Worm (Caenorhabditis elegans): Measurements from ENCODE around the gene gst-6.
A peak's percentile ranks its signal among the peaks of the same experiment; 100 is the strongest.

gst-6 gene

ce11 chrII:4904277-4904676 lies 24.6 kb downstream of the gst-6 start (continued):
- TF ChIP-seq ceh-88 (GFP tag; IDR thresholded peaks at IDR 0.05) (no peak), nhr-85 (tag) (no peak), elt-2 (tag; optimal IDR thresholded peaks at IDR 0.05) (peak; percentile 23), fkh-10 (GFP tag; optimal IDR thresholded peaks at IDR 0.05) (peak; percentile 23), snu-23 (GFP tag; optimal IDR thresholded peaks at IDR 0.05) (peak; percentile 77)

ce11 chrII:4904778-4905177 lies 25.1 kb downstream of the gst-6 start, which contains the start of gene btbd-10:
btbd-10 (plus strand) TSS chrII:4905008.
- TF ChIP-seq nhr-20 (tag; optimal IDR thresholded peaks at IDR 0.05) (no peak), elt-2 (tag; optimal IDR thresholded peaks at IDR 0.05) (no peak), nhr-12 (tag; optimal IDR thresholded peaks at IDR 0.05) (no peak), ets-5 (GFP tag; IDR thresholded peaks at IDR 0.05) (no peak), lsy-2 (tag; optimal IDR thresholded peaks at IDR 0.05) (no peak), irx-1 (tag; optimal IDR thresholded peaks at IDR 0.05) (no peak), alr-1 (tag; optimal IDR thresholded peaks at IDR 0.05; ENCODE audit: borderline replicate concordance) (no peak), unc-86 (tag; optimal IDR thresholded peaks at IDR 0.05) (no peak), hpl-2 (GFP tag; optimal IDR thresholded peaks at IDR 0.05) (no peak), ces-1 (GFP tag; optimal IDR thresholded peaks at IDR 0.05) (no peak), nhr-19 (GFP tag; conservative IDR thresholded peaks at IDR 0.05) (no peak), nhr-90 (tag; optimal IDR thresholded peaks at IDR 0.05; ENCODE audit: poor library complexity) (no peak), fkh-4 (tag; optimal IDR thresholded peaks at IDR 0.05; ENCODE audit: borderline replicate concordance) (no peak), efl-3 (GFP tag; optimal IDR thresholded peaks at IDR 0.05) (no peak), tlp-1 (tag; optimal IDR thresholded peaks at IDR 0.05) (no peak), rnt-1 (tag; optimal IDR thresholded peaks at IDR 0.05) (no peak), ceh-8 (GFP tag; optimal IDR thresholded peaks at IDR 0.05) (no peak)

- TF ChIP-seq nhr-85 (tag) (no peak), ceh-8 (GFP tag; optimal IDR thresholded peaks at IDR 0.05) (no peak), tlp-1 (tag; optimal IDR thresholded peaks at IDR 0.05) (no peak), ces-1 (GFP tag; optimal IDR thresholded peaks at IDR 0.05) (no peak), zip-4 (GFP tag; optimal IDR thresholded peaks at IDR 0.05) (no peak), ceh-82 (tag; optimal IDR thresholded peaks at IDR 0.05) (no peak), pax-3 (tag; optimal IDR thresholded peaks at IDR 0.05) (no peak), snpc-4 (tag; optimal IDR thresholded peaks at IDR 0.05) (no peak), nhr-90 (tag; optimal IDR thresholded peaks at IDR 0.05; ENCODE audit: poor library complexity) (no peak), ceh-63 (GFP tag; optimal IDR thresholded peaks at IDR 0.05) (no peak), egl-13 (tag; optimal IDR thresholded peaks at IDR 0.05) (no peak)
Measured at ce11 chrII:4905331-4905730, 25.6 kb downstream of the gst-6 start.

DNA sequence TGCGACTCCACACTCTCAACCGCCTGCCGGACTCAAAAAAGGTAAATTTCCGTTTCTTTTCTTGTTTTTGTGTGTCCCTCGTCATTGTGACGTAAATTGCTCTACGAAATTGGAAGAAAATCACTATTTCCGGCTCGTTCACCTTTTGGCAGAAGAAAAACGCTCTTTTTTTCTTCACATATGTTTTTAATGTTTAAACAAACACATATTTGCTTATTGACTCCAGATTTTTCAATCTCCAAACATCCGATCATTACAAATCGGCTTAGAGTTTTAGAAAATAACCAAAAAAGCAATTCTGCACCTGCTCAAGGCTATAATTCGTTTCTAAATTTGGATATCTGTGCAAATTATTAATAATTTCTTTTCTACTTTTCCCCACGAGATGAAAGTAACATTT lies 26.2 kb downstream of the gst-6 start:
- peak; percentile 77 for TF ChIP-seq fkh-4 (tag; optimal IDR thresholded peaks at IDR 0.05; ENCODE audit: borderline replicate concordance)
- TF ChIP-seq unc-30 (tag; optimal IDR thresholded peaks at IDR 0.05): no peak
- TF ChIP-seq mab-9 (GFP tag; IDR thresholded peaks at IDR 0.05): no peak
- no peak for TF ChIP-seq snpc-4 (tag; optimal IDR thresholded peaks at IDR 0.05)
- TF ChIP-seq ceh-90 (tag; optimal IDR thresholded peaks at IDR 0.05): no peak
- no peak for TF ChIP-seq pax-3 (tag; optimal IDR thresholded peaks at IDR 0.05)
- TF ChIP-seq sox-4 (tag; optimal IDR thresholded peaks at IDR 0.05): no peak
- TF ChIP-seq nhr-85 (tag): no peak
- no peak for TF ChIP-seq ets-5 (GFP tag; IDR thresholded peaks at IDR 0.05)
- no peak for TF ChIP-seq nhr-84 (tag; optimal IDR thresholded peaks at IDR 0.05)
- TF ChIP-seq unc-98 (GFP tag; IDR thresholded peaks at IDR 0.05): no peak
- no peak for TF ChIP-seq nhr-11 (tag; optimal IDR thresholded peaks at IDR 0.05)
- peak; percentile 92 for TF ChIP-seq dsc-1 (tag; optimal IDR thresholded peaks at IDR 0.05)
- TF ChIP-seq rnt-1 (tag; optimal IDR thresholded peaks at IDR 0.05): no peak
- TF ChIP-seq ceh-63 (GFP tag; optimal IDR thresholded peaks at IDR 0.05): no peak
- no peak for TF ChIP-seq lsy-2 (tag; optimal IDR thresholded peaks at IDR 0.05)
- TF ChIP-seq aha-1 (tag; optimal IDR thresholded peaks at IDR 0.05): no peak
